Worm (Caenorhabditis elegans) whole organism, young adult: ENCODE measurements around the gene rpn-6.1.

ENCODE experiments used
- B0336.3 ChIP-seq: fragments of 200-800 bp; sonication (Bioruptor generic); IDR thresholded peaks from 2 replicates; pipeline ENCODE4 v1.3.6; 2022; ENCODE audit warnings: missing genetic modification characterization, missing compliant biosample characterization
- F52B5.7 ChIP-seq: sonication (generic microtip); optimal IDR thresholded peaks from 2 replicates; lab custom pipeline; 2016; ENCODE audit warnings: mild to moderate bottlenecking, missing genetic modification characterization, missing compliant biosample characterization
- Y67H2A.10 ChIP-seq: fragments of 200-800 bp; sonication (Bioruptor generic); conservative IDR thresholded peaks from 2 replicates; pipeline ENCODE4 v1.3.6; 2022; ENCODE audit warnings: missing genetic modification reagents, missing genetic modification characterization, missing compliant biosample characterization
- akir-1 ChIP-seq: fragments of 200-800 bp; sonication (Bioruptor generic); optimal IDR thresholded peaks from 2 replicates; lab custom pipeline; 2018; ENCODE audit warnings: mild to moderate bottlenecking, missing genetic modification characterization, moderate library complexity, missing compliant biosample characterization
- ceh-79 ChIP-seq: sonication (generic microtip); optimal IDR thresholded peaks from 2 replicates; lab custom pipeline; 2017; ENCODE audit warnings: mild to moderate bottlenecking, missing genetic modification characterization, missing compliant biosample characterization
- fkh-3 ChIP-seq: sonication (generic microtip); optimal IDR thresholded peaks from 2 replicates; lab custom pipeline; 2016; ENCODE audit warnings: mild to moderate bottlenecking, missing genetic modification characterization, missing compliant biosample characterization
- him-1 ChIP-seq: sonication (generic microtip); optimal IDR thresholded peaks from 2 replicates; lab custom pipeline; 2016; ENCODE audit warnings: missing genotype, missing genetic modification reagents, missing genetic modification characterization, missing compliant biosample characterization
- unc-130 ChIP-seq: sonication (generic microtip); optimal IDR thresholded peaks from 2 replicates; lab custom pipeline; 2016; ENCODE audit warnings: missing genetic modification reagents, missing genetic modification characterization, missing compliant biosample characterization

ce11 chrIII:6931896-6932295 is 29.9 kb downstream of the rpn-6.1 start, which contains the start of gene byn-1:
- TF ChIP-seq F52B5.7 (tag; lab: Kevin White, UChicago) (no peak), unc-130 (GFP tag; lab: Kevin White, UChicago) (no peak), B0336.3 (GFP tag; lab: Robert Waterston, UW) (peak; percentile 82), him-1 (tag; lab: Kevin White, UChicago) (no peak), Y67H2A.10 (GFP tag; lab: Robert Waterston, UW) (no peak), ceh-79 (tag; lab: Kevin White, UChicago) (no peak), akir-1 (GFP tag; lab: Kevin White, UChicago) (no peak), fkh-3 (peak; percentile 76)
